Worm (Caenorhabditis elegans) whole organism, late embryonic: ENCODE data around the gene sre-53.

Source experiments
- C38D4.7 ChIP-seq: fragments of 200-800 bp; sonication (Bioruptor generic); optimal IDR thresholded peaks from 2 replicates; lab custom pipeline; 2018; ENCODE audit warnings: mild to moderate bottlenecking, missing genetic modification characterization, moderate library complexity, missing compliant biosample characterization
- ahr-1 ChIP-seq: sonication (generic microtip); optimal IDR thresholded peaks from 2 replicates; lab custom pipeline; 2016; ENCODE audit warnings: missing genetic modification characterization, missing compliant biosample characterization
- ceh-9 ChIP-seq: sonication (generic microtip); optimal IDR thresholded peaks from 2 replicates; lab custom pipeline; 2016; ENCODE audit warnings: mild to moderate bottlenecking, missing genetic modification characterization, inconsistent platforms, missing compliant biosample characterization
- dmd-4 ChIP-seq: sonication (generic microtip); optimal IDR thresholded peaks from 2 replicates; lab custom pipeline; 2016; ENCODE audit warnings: borderline replicate concordance, missing genetic modification characterization, missing compliant biosample characterization
- fkh-6 ChIP-seq: sonication (generic microtip); optimal IDR thresholded peaks from 2 replicates; lab custom pipeline; 2016; ENCODE audit warnings: missing genetic modification characterization, missing compliant biosample characterization
- hlh-15 ChIP-seq: sonication (generic microtip); optimal IDR thresholded peaks from 2 replicates; lab custom pipeline; 2016; ENCODE audit warnings: missing genetic modification characterization, missing compliant biosample characterization
- ref-2 ChIP-seq: sonication (generic microtip); optimal IDR thresholded peaks from 2 replicates; lab custom pipeline; 2016; ENCODE audit warnings: missing genetic modification characterization, missing compliant biosample characterization
- sox-4 ChIP-seq: sonication (generic microtip); optimal IDR thresholded peaks from 2 replicates; lab custom pipeline; 2017; ENCODE audit warnings: mild to moderate bottlenecking, missing genetic modification characterization, inconsistent platforms, missing compliant biosample characterization
- unc-55 ChIP-seq: sonication (generic microtip); optimal IDR thresholded peaks from 2 replicates; lab custom pipeline; 2017; ENCODE audit warnings: missing biosample characterization, missing genetic modification reagents, missing genetic modification characterization
- unc-86 ChIP-seq: sonication (generic microtip); optimal IDR thresholded peaks from 2 replicates; lab custom pipeline; 2016; ENCODE audit warnings: missing genetic modification characterization, missing compliant biosample characterization

- TF ChIP-seq unc-86 (tag; lab: Kevin White, UChicago): no peak
- TF ChIP-seq sox-4 (tag; lab: Kevin White, UChicago): no peak
- TF ChIP-seq hlh-15: no peak
- TF ChIP-seq ceh-9 (tag; lab: Kevin White, UChicago): no peak
- TF ChIP-seq unc-55 (GFP tag; lab: Kevin White, UChicago): no peak
- no peak for TF ChIP-seq ahr-1 (tag; lab: Kevin White, UChicago)
- TF ChIP-seq dmd-4 (tag; lab: Kevin White, UChicago): no peak
- TF ChIP-seq ref-2 (tag; lab: Kevin White, UChicago): no peak
- no peak for TF ChIP-seq C38D4.7
- TF ChIP-seq fkh-6 (tag; lab: Kevin White, UChicago): no peak
Measured at ce11 chrII:12280360-12280759, 42.8 kb downstream of the sre-53 start, which contains the start of gene ife-5.
